Fruit fly (Drosophila melanogaster): ENCODE measurements around the gene CG32246.

dm6 chr3L:4634689-4635088 is 13.7 kb downstream of the CG32246 start, which contains the start of gene CG13716:
- TF ChIP-seq D1 (tag; optimal IDR thresholded peaks at IDR 0.05) (no peak), fd96Ca (GFP tag; IDR thresholded peaks at IDR 0.05) (no peak), CG4496 (GFP tag; IDR thresholded peaks at IDR 0.05) (no peak), CG14655 (GFP tag; optimal IDR thresholded peaks at IDR 0.05) (no peak), EcR (GFP tag; optimal IDR thresholded peaks at IDR 0.05) (no peak), CG8159 (tag; optimal IDR thresholded peaks at IDR 0.05) (no peak), CG9948 (tag; optimal IDR thresholded peaks at IDR 0.05) (no peak), rn (GFP tag; IDR thresholded peaks at IDR 0.05) (no peak)

All from whole organism, pupa.